Fruit fly (Drosophila melanogaster): ENCODE measurements around the gene CG42238.
A peak's percentile ranks its signal among the peaks of the same experiment; 100 is the strongest.

CG42238 gene

DNA sequence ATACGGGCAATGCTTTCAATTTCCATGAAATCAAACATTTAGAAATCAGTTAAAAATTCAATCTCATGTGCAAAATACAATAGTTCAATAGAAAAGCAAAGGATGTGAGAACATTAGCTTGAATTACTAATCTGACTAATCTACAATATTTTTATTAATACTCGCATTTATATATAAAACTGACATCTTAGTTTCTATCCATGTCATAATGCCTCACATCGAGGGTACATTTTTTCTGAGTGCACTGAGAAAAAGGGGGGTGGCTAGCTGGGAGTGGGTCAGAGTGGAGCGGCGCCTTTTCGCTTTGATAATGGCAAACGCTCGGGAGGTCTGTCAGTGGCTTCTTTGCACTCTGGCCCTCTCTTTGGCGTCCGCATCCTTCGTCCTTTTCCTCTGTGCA, 100.6 kb downstream of the CG42238 start (continued):
- TF ChIP-seq gem (tag; optimal IDR thresholded peaks at IDR 0.05) (peak; percentile 62), TFAM (GFP tag; optimal IDR thresholded peaks at IDR 0.05) (no peak), Fer1 (GFP tag; optimal IDR thresholded peaks at IDR 0.05) (peak; percentile 62), CG10431 (GFP tag; optimal IDR thresholded peaks at IDR 0.05) (no peak), pita (GFP tag; optimal IDR thresholded peaks at IDR 0.05) (no peak), dimm (GFP tag; IDR thresholded peaks at IDR 0.05) (no peak), CG17829 (tag; optimal IDR thresholded peaks at IDR 0.05) (peak; percentile 10), Bteb2 (GFP tag; optimal IDR thresholded peaks at IDR 0.05) (no peak), Lhr (GFP tag; optimal IDR thresholded peaks at IDR 0.05) (no peak), Blimp-1 (GFP tag; optimal IDR thresholded peaks at IDR 0.05) (peak; percentile 40), shn (GFP tag; optimal IDR thresholded peaks at IDR 0.05) (no peak), Myb (GFP tag; optimal IDR thresholded peaks at IDR 0.05) (no peak), run (tag; optimal IDR thresholded peaks at IDR 0.05) (peak; percentile 9), Xbp1 (GFP tag; optimal IDR thresholded peaks at IDR 0.05) (peak; percentile 7), CG15514 (GFP tag; optimal IDR thresholded peaks at IDR 0.05) (no peak), CG15696 (tag; optimal IDR thresholded peaks at IDR 0.05) (no peak), ftz-f1 (GFP tag; optimal IDR thresholded peaks at IDR 0.05) (no peak), Xrp1 (GFP tag; IDR thresholded peaks at IDR 0.05) (no peak), E2f1 (GFP tag; IDR thresholded peaks at IDR 0.05) (no peak), CG11695 (GFP tag; IDR thresholded peaks at IDR 0.05) (no peak), CG10543 (GFP tag; optimal IDR thresholded peaks at IDR 0.05) (peak; percentile 24), CG15479 (GFP tag; optimal IDR thresholded peaks at IDR 0.05) (no peak), zfh1 (GFP tag; IDR thresholded peaks at IDR 0.05) (0 out of 3 replicates have a peak, but pooled peaks have one; percentile 26), CG18599 (GFP tag; optimal IDR thresholded peaks at IDR 0.05) (peak; percentile 72), CG18619 (GFP tag; optimal IDR thresholded peaks at IDR 0.05) (no peak), CG12236 (GFP tag; optimal IDR thresholded peaks at IDR 0.05) (no peak), CG31224 (GFP tag; IDR thresholded peaks at IDR 0.05) (no peak), bsh (GFP tag; optimal IDR thresholded peaks at IDR 0.05) (peak in 1 of 2 experiments; percentile 37), D19A (tag; optimal IDR thresholded peaks at IDR 0.05) (no peak), jing (GFP tag; optimal IDR thresholded peaks at IDR 0.05) (peak; percentile 1), Dbx (GFP tag; IDR thresholded peaks at IDR 0.05) (0 out of 3 replicates have a peak, but pooled peaks have one; percentile 26), CG30431 (GFP tag; optimal IDR thresholded peaks at IDR 0.05) (no peak), E2f2 (GFP tag; IDR thresholded peaks at IDR 0.05) (no peak), CG1792 (GFP tag; optimal IDR thresholded peaks at IDR 0.05) (no peak), Sin3A (optimal IDR thresholded peaks at IDR 0.05) (no peak), stwl (tag; optimal IDR thresholded peaks at IDR 0.05) (no peak), salm (tag; optimal IDR thresholded peaks at IDR 0.05) (no peak), CG4328 (GFP tag; optimal IDR thresholded peaks at IDR 0.05) (peak; percentile 10), CG13296 (GFP tag; optimal IDR thresholded peaks at IDR 0.05) (no peak), ATbp (GFP tag; optimal IDR thresholded peaks at IDR 0.05) (peak; percentile 9), Ets65A (GFP tag) (peak; percentile 88), CG10147 (GFP tag; optimal IDR thresholded peaks at IDR 0.05) (peak; percentile 49), nerfin-1 (tag; optimal IDR thresholded peaks at IDR 0.05) (peak; percentile 5), Hmr (GFP tag; optimal IDR thresholded peaks at IDR 0.05) (peak; percentile 25), Atf-2 (GFP tag; optimal IDR thresholded peaks at IDR 0.05) (no peak), CG9727 (GFP tag; optimal IDR thresholded peaks at IDR 0.05) (no peak), CG17912 (GFP tag; optimal IDR thresholded peaks at IDR 0.05) (no peak), Meics (GFP tag; optimal IDR thresholded peaks at IDR 0.05) (peak; percentile 38), CG10462 (GFP tag; optimal IDR thresholded peaks at IDR 0.05) (no peak), CG1603 (tag; optimal IDR thresholded peaks at IDR 0.05) (peak; percentile 29), Fer3 (tag; optimal IDR thresholded peaks at IDR 0.05) (peak; percentile 5)
